Worm (Caenorhabditis elegans) whole organism, young adult: ENCODE data around the gene twk-17.

Experiments
- F37B4.10 ChIP-seq: fragments of 200-800 bp; sonication (Bioruptor generic); IDR thresholded peaks from 2 replicates; pipeline ENCODE4 v1.3.6; 2022; ENCODE audit warnings: missing genetic modification characterization, missing compliant biosample characterization
- Y79H2A.3 ChIP-seq: fragments of 200-800 bp; sonication (Bioruptor generic); conservative IDR thresholded peaks from 2 replicates; pipeline ENCODE4 v1.3.6; 2022; ENCODE audit warnings: missing genetic modification reagents, missing genetic modification characterization, missing compliant biosample characterization
- dpl-1 ChIP-seq: fragments of 150-350 bp; optimal IDR thresholded peaks from 2 replicates; lab custom pipeline; 2014; ENCODE audit warnings: missing biosample characterization, missing genetic modification reagents, missing genetic modification characterization
- lin-40 ChIP-seq: sonication (generic microtip); optimal IDR thresholded peaks from 2 replicates; lab custom pipeline; 2016; ENCODE audit warnings: missing genetic modification characterization, mild to moderate bottlenecking, missing compliant biosample characterization, missing genotype, missing genetic modification reagents
- lin-54 ChIP-seq: fragments of 200-800 bp; sonication (Bioruptor generic); optimal IDR thresholded peaks from 2 replicates; lab custom pipeline; 2018; ENCODE audit warnings: mild to moderate bottlenecking, missing genetic modification characterization, missing compliant biosample characterization
- snpc-1.3 ChIP-seq: sonication (generic microtip); optimal IDR thresholded peaks from 2 replicates; lab custom pipeline; 2017; ENCODE audit warnings: missing genetic modification characterization, mild to moderate bottlenecking, missing compliant biosample characterization, antibody characterized with exemption, moderate library complexity, missing genotype, missing genetic modification reagents; ENCODE audit not compliant: insufficient read depth

DNA sequence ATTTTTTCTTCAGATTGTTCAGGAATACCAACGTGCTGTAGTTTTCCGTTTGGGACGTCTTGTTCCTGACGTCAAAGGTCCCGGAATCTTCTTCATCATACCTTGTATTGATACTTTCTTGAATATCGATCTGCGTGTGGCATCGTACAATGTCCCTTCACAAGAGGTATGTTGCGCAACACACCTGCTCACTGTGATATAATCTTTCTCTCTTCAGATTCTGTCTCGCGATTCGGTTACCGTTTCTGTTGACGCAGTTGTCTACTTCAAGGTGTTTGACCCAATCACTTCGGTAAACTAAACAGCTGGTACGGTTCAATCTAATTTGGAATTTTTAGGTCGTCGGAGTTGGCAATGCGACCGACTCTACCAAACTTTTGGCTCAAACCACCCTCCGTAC, 44.5 kb downstream of the twk-17 start:
- TF ChIP-seq F37B4.10 (GFP tag; lab: Robert Waterston, UW) (no peak), Y79H2A.3 (no peak), snpc-1.3 (tag; lab: Kevin White, UChicago) (no peak), dpl-1 (GFP tag; lab: Kevin White, UChicago) (no peak), lin-54 (GFP tag; lab: Kevin White, UChicago) (no peak), lin-40 (tag; lab: Kevin White, UChicago) (no peak)
